Worm (Caenorhabditis elegans): ENCODE data around the gene Y38H8A.12.
A peak's percentile ranks its signal among the peaks of the same experiment; 100 is the strongest.
"Not testable (repeated sequence)": the region's sequence is repeated elsewhere in the genome, so short reads cannot be mapped to it uniquely, and the experiment has no call there.

Y38H8A.12 gene

DNA sequence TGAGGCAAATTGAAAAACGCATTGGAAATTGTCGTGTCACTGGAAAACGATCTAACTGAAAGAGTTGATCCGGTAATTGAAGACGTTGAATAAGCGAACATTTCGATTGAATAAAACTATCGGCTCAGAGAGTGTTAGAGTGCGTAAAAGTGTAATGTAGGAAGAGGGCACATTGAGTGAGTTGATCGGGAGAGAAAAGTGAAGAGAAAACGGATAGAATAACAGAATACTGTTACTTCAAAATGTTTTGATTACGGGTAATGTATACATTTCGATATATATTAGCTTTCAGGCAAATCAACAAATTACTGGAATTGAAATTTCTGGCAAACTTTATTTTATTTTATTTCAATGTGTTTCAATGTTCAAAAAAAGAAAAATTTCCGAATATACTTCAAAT is 6.1 kb downstream of the Y38H8A.12 start, which contains the start of gene uso-1:
Gene uso-1 (minus strand): TSS at position 101 of the 400 bp plus-strand sequence.
- TF ChIP-seq nhr-12 (tag; optimal IDR thresholded peaks at IDR 0.05) (no peak), lsy-2 (tag; optimal IDR thresholded peaks at IDR 0.05) (no peak), nhr-11 (tag; optimal IDR thresholded peaks at IDR 0.05) (no peak), nhr-237 (tag; optimal IDR thresholded peaks at IDR 0.05) (no peak), ama-1 (optimal IDR thresholded peaks at IDR 0.05) (no peak), unc-39 (tag; optimal IDR thresholded peaks at IDR 0.05) (no peak), nhr-129 (tag; optimal IDR thresholded peaks at IDR 0.05) (no peak)

DNA sequence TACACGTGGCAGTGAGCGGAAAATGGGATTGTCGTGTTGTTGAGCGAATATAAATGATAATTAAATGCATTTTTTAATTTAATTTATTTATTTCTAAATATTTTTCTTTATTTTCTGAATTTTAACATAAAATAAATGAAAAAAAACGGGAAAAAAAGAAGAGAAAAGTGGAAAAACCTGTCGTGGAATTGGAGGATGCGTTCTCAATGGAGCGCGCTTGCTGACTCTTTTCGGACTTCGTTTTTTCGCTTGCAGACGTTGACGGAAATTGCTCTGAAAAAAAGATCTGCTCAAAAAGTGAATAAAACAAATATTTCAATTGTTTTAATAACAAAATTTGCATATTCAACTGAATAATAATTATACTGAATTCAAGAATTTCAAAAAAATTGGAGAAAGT is 7.3 kb downstream of the Y38H8A.12 start:
- no peak for TF ChIP-seq blmp-1 (tag; optimal IDR thresholded peaks at IDR 0.05; ENCODE audit: insufficient read depth)
- no peak for TF ChIP-seq zag-1 (tag; optimal IDR thresholded peaks at IDR 0.05)
- peak; percentile 22 for TF ChIP-seq unc-55 (GFP tag; optimal IDR thresholded peaks at IDR 0.05)
- TF ChIP-seq lsy-2 (tag; optimal IDR thresholded peaks at IDR 0.05) = peak in 1 of 2 experiments; percentile 49
- no peak for TF ChIP-seq lin-39 (tag; optimal IDR thresholded peaks at IDR 0.05)
- no peak for TF ChIP-seq peb-1 (tag; optimal IDR thresholded peaks at IDR 0.05)
- no peak for TF ChIP-seq snpc-4 (tag; optimal IDR thresholded peaks at IDR 0.05)
- TF ChIP-seq nhr-11 (tag; optimal IDR thresholded peaks at IDR 0.05) = no peak
- TF ChIP-seq C34F6.9 (tag; optimal IDR thresholded peaks at IDR 0.05) = peak; percentile 4
- no peak for TF ChIP-seq crh-2 (tag; optimal IDR thresholded peaks at IDR 0.05)
- no peak for TF ChIP-seq egl-27 (tag; optimal IDR thresholded peaks at IDR 0.05)
- no peak for TF ChIP-seq nhr-237 (tag; optimal IDR thresholded peaks at IDR 0.05)
- no peak for TF ChIP-seq nhr-6 (tag; optimal IDR thresholded peaks at IDR 0.05)
- TF ChIP-seq dmd-4 (tag; optimal IDR thresholded peaks at IDR 0.05) = no peak
- no peak for TF ChIP-seq nhr-12 (tag; optimal IDR thresholded peaks at IDR 0.05)
- no peak for TF ChIP-seq nhr-77 (tag; optimal IDR thresholded peaks at IDR 0.05)
- peak; percentile 40 for TF ChIP-seq nhr-129 (tag; optimal IDR thresholded peaks at IDR 0.05)
- TF ChIP-seq F13H6.1 (tag; optimal IDR thresholded peaks at IDR 0.05) = no peak
- TF ChIP-seq unc-62 (GFP tag; optimal IDR thresholded peaks at IDR 0.05) = no peak
- TF ChIP-seq ZK546.5 (tag; optimal IDR thresholded peaks at IDR 0.05) = no peak
- no peak for TF ChIP-seq ztf-11 (tag; optimal IDR thresholded peaks at IDR 0.05)
- TF ChIP-seq lin-11 (tag; optimal IDR thresholded peaks at IDR 0.05) = no peak
- no peak for TF ChIP-seq mab-5 (tag; optimal IDR thresholded peaks at IDR 0.05)

- no peak for TF ChIP-seq sem-4 (tag; optimal IDR thresholded peaks at IDR 0.05)
- TF ChIP-seq ceh-16 (tag; optimal IDR thresholded peaks at IDR 0.05) = no peak
- no peak for TF ChIP-seq crh-2 (tag; optimal IDR thresholded peaks at IDR 0.05)
- no peak for TF ChIP-seq lin-39 (tag; optimal IDR thresholded peaks at IDR 0.05)
- TF ChIP-seq C34F6.9 (tag; optimal IDR thresholded peaks at IDR 0.05) = no peak
Measured at ce11 chrIV:13450740-13451139, 10.0 kb downstream of the Y38H8A.12 start.

DNA sequence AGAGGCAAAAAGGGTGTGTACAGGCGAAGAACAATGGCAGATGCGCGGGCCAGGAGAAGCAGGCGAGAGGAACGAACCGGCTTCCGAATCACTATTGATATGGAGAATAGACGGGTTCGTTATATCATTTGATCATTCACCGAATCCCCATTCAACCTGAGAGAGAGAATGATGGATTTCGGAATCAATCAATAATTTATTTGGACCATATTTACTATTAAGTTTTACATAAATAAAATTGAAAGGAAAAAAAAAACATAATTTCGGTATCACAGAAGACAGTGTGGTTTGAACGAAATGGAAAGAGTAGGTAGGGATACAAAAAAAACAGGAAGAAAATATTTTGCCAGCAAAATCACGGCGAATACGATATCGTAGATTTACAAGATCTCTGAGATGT is 15.5 kb downstream of the Y38H8A.12 start, which contains the start of gene mam-3:
Gene mam-3 (minus strand): TSS at position 101 of the 400 bp plus-strand sequence.
- TF ChIP-seq mab-5 (tag; optimal IDR thresholded peaks at IDR 0.05) (no peak), ceh-82 (tag; optimal IDR thresholded peaks at IDR 0.05) (no peak), F13H6.1 (tag; optimal IDR thresholded peaks at IDR 0.05) (no peak), ztf-11 (tag; optimal IDR thresholded peaks at IDR 0.05) (no peak), R02D3.7 (tag; optimal IDR thresholded peaks at IDR 0.05) (no peak), zag-1 (tag; optimal IDR thresholded peaks at IDR 0.05) (no peak), sma-3 (GFP tag; optimal IDR thresholded peaks at IDR 0.05) (no peak), sma-9 (GFP tag; optimal IDR thresholded peaks at IDR 0.05) (no peak), sma-9 (tag; optimal IDR thresholded peaks at IDR 0.05) (no peak), Y55F3AM.14 (GFP tag; optimal IDR thresholded peaks at IDR 0.05) (no peak), lsy-2 (tag; optimal IDR thresholded peaks at IDR 0.05) (no peak), snpc-4 (tag; optimal IDR thresholded peaks at IDR 0.05) (no peak), elt-3 (tag; optimal IDR thresholded peaks at IDR 0.05) (no peak), crh-2 (tag; optimal IDR thresholded peaks at IDR 0.05) (no peak)

DNA sequence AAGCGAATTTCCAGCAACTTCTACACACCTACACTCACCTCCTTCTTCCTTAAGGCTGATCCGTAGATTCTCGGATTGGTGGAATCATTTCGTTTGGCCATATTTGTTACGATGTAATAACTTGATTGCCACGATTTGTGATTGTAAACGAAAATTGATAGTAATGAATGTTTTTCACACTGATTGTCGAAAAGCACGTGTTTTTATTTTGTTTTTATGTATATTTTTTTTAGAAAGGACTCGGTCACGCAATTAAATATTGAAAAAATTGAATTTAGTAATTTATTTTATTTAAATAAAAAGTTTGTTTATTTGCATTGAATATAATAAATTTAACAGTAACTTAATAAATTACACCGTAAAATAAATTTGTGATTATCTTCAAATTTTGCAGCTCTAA is 26.9 kb downstream of the Y38H8A.12 start, which contains the start of gene K09B11.5:
Gene K09B11.5 (minus strand): TSS at position 101 of the 400 bp plus-strand sequence.
- TF ChIP-seq skn-1 (tag; optimal IDR thresholded peaks at IDR 0.05); lsy-2 (tag; optimal IDR thresholded peaks at IDR 0.05); sma-9 (GFP tag; optimal IDR thresholded peaks at IDR 0.05); sma-9 (tag; optimal IDR thresholded peaks at IDR 0.05): not testable (repeated sequence)
